Fruit fly (Drosophila melanogaster) whole organism, pupa: Measurements from ENCODE around the gene Tet.

Experiments used
- CG12605 ChIP-seq: fragments of 200-800 bp; sonication (Bioruptor generic); IDR thresholded peaks from 2 replicates; pipeline ENCODE4 v1.3.6; 2022; ENCODE audit warnings: missing biosample characterization, missing genetic modification characterization
- CG13204 ChIP-seq: fragments of 200-800 bp; sonication (Bioruptor generic); optimal IDR thresholded peaks from 2 replicates; lab custom pipeline; 2018; ENCODE audit warnings: missing biosample characterization, mild to moderate bottlenecking, missing genetic modification characterization, moderate library complexity
- CG32121 ChIP-seq: fragments of 200-800 bp; sonication (Bioruptor generic); IDR thresholded peaks from 2 replicates; pipeline ENCODE4 v1.3.6; 2022; ENCODE audit warnings: missing biosample characterization, missing genetic modification characterization
- CG34367 ChIP-seq: fragments of 200-800 bp; sonication (Bioruptor generic); optimal IDR thresholded peaks from 2 replicates; lab custom pipeline; 2018; ENCODE audit warnings: missing biosample characterization, mild to moderate bottlenecking, missing genetic modification characterization
- CG4496 ChIP-seq: fragments of 200-800 bp; sonication (Bioruptor generic); IDR thresholded peaks from 3 replicates; pipeline ENCODE4 v1.3.6; 2022; ENCODE audit warnings: missing biosample characterization, missing genetic modification characterization
- D1 ChIP-seq: fragments of 200-800 bp; sonication (Bioruptor generic); optimal IDR thresholded peaks from 2 replicates; lab custom pipeline; 2018; ENCODE audit warnings: missing biosample characterization, mild to moderate bottlenecking, missing genetic modification characterization, moderate library complexity
- EcR ChIP-seq: fragments of 200-800 bp; sonication (Bioruptor generic); optimal IDR thresholded peaks from 3 replicates; lab custom pipeline; 2019; ENCODE audit warnings: missing biosample characterization, missing genetic modification characterization, mild to moderate bottlenecking, moderate library complexity, missing genetic modification reagents
- Pif1A ChIP-seq: fragments of 200-800 bp; sonication (Bioruptor generic); optimal IDR thresholded peaks from 3 replicates; lab custom pipeline; 2016; ENCODE audit warnings: missing biosample characterization, missing genetic modification characterization
- fd96Ca ChIP-seq: fragments of 200-800 bp; sonication (Bioruptor generic); IDR thresholded peaks from 3 replicates; pipeline ENCODE4 v1.3.6; 2022; ENCODE audit warnings: missing biosample characterization, missing genetic modification characterization
- gl ChIP-seq: fragments of 200-800 bp; sonication (Bioruptor generic); optimal IDR thresholded peaks from 2 replicates; lab custom pipeline; 2018; ENCODE audit warnings: missing biosample characterization, mild to moderate bottlenecking, missing genetic modification characterization
- rn ChIP-seq: fragments of 200-800 bp; sonication (Bioruptor generic); IDR thresholded peaks from 2 replicates; pipeline ENCODE4 v1.3.6; 2022; ENCODE audit warnings: missing biosample characterization, missing genetic modification characterization

DNA sequence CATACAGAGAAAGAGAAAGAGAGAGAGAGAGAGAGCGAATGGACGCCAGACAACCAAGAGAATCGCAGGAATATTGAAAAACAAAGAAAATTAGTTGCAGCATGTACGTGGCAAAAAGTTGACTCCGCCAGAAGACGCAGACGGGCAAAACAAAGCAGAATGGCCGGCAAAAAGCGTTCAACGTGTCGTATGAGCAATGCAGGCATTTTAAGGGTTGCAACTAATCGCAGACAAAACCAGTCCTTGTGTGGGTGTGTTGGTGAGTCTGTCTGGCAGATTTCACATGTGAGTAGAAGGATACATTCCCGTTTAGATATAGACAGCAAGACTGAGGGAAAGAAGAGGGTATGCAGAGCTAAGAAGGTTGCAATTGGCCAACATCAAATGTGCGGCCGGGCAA is 34.5 kb downstream of the Tet start:
- TF ChIP-seq fd96Ca (GFP tag; lab: Robert Waterston, UW) (no peak), EcR (GFP tag; lab: Kevin White, UChicago) (no peak), CG34367 (tag; lab: Kevin White, UChicago) (no peak), CG13204 (GFP tag; lab: Kevin White, UChicago) (no peak), D1 (tag; lab: Kevin White, UChicago) (no peak), CG12605 (GFP tag; lab: Robert Waterston, UW) (no peak), rn (no peak), Pif1A (GFP tag; lab: Kevin White, UChicago) (no peak), gl (tag; lab: Kevin White, UChicago) (no peak), CG32121 (GFP tag; lab: Robert Waterston, UW) (no peak), CG4496 (GFP tag; lab: Robert Waterston, UW) (no peak)
